Fruit fly (Drosophila melanogaster): ENCODE measurements around the gene CG12984.

Gene CG12984

DNA sequence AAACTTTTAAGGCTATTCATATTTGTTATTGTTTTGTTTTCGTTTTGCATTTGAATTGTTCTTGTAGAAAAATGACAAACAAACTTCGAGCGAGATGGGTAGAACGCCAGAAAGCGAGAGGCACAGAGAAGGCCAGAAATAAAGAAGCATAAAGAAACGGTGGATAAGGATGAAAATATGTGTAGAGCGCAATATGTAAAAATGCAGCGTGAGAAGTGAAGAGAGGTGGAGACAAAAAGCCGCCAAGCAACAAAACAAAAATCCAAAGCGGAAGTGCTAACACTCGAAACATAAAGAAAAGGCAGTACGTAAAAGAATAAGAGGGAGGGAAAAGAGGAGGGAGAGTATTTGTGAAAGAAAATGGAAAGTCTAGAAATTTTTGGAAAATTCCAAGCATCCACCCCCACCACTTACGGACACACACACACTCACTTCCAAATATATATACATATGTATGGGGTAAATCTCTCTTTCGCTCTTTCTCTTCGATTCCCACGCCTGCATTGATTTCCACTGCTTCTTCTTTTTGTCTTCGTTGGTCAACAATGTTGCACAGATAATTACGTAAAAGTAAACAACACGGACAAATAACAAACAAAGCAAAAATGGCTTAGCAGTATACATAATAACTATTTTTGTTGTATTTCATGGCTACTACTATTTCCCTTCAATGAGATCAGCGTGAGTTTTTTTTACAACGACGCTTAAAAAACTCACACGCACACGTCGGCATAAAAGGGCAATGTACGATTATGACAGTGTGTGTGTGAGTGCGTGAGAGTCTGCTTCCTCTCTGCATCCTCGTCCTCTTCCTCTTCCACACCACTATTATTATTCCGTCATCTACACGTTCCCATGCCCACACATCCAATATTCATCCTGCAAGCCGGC is 16.1 kb downstream of the CG12984 start:
- TF ChIP-seq CG17801 (GFP tag; optimal IDR thresholded peaks at IDR 0.05; ENCODE audit: partially characterized antibody), result no peak

DNA sequence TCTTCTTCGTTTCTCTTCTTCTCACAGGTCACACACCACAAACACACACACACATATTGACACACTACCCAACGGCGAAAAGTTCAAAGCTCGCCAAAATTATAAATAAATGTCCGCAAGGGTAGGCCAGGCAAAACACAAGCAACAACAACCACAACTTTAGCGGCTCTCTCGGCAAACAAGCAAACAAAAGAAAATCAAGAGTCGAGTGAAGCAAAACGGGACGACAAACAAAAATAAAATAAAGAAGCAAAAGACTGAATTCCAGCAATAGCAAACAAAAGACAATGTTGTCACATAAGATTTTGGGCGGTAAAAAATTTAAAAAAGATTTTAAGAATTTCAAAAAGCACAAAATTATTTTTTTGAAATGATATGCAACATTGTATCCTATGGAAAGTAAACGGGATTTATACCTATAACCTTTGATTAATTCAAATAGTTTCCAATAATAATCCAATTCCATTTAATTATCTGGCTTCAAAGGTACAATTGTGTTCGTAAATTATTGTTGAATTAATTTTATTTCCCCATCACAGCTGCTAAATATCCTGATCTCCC is 16.9 kb downstream of the CG12984 start:
- no peak for TF ChIP-seq CG17801 (GFP tag; optimal IDR thresholded peaks at IDR 0.05; ENCODE audit: partially characterized antibody)

dm6 chr3L:21008899-21009298 is 17.4 kb downstream of the CG12984 start:
- TF ChIP-seq CG17801 (GFP tag; optimal IDR thresholded peaks at IDR 0.05; ENCODE audit: partially characterized antibody), result no peak

DNA sequence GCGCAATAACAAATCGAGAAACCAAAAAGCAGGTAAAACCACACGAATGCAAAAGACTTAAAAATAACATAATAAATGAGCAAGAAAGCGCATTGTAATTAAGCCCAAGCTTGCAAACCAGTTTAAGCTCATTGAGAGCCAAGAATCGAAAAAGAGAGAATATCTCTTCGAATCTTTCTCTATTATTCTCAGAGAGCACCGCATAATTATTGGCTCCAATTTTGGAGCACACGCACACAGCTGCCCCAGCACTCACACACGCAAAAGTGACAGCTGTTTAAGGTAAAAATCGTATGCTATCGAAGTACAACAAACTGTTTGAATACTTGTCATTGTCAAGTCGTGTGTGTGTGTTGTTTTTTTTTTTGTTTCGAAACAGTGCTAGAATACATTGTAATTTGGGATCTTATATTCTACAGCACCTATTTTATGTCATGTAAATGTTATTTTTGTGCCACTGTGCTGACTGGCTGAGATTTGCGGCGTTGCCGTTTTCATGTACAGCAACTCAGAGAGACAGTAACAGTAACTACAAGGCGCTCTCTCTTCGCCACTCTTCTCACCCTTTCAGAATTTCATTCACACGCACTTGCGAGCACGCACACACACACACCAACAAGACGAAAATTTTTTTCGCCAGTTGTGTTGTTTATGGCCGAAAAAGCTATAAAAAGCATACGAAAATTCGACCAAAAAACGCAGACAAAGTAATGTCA is 18.1 kb downstream of the CG12984 start:
- no peak for TF ChIP-seq CG17801 (GFP tag; optimal IDR thresholded peaks at IDR 0.05; ENCODE audit: partially characterized antibody)

DNA sequence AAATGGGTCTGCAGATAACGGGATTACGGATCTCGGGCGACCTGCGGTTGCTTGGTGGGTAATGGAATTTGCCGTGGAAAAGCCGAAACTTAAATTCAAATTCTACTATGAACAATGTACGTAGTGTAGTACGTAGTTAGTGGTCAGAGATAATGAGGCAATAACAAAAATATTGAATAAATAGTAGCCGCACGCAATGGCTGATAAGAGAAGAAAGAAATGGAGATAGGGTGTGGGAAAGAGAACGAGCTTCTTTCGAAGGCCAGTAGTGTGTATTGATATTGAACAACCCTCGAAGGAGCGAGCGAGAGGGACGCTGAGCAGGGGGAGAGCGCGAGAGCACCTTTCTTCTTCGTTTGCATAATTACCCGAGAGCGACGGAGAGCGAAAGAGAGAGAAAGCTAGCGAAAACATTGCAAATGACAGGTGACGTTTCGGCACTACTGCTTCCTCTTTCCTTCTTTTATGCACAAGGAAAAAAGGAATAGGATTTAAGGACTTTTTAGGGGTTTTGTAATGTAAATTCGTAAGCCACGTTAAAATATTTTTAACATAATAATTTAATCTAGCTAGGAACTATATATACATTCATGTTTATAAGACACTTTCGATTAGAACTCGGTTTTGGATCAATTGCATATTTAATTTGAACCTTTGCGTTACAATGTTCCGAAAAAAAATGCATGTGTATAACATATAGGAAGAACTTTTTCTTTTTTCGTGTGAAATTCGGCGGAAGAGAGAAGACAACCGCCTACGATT is 19.6 kb downstream of the CG12984 start:
- no peak for TF ChIP-seq CG17801 (GFP tag; optimal IDR thresholded peaks at IDR 0.05; ENCODE audit: partially characterized antibody)

dm6 chr3L:21011689-21012088 is 20.2 kb downstream of the CG12984 start:
- no peak for TF ChIP-seq CG17801 (GFP tag; optimal IDR thresholded peaks at IDR 0.05; ENCODE audit: partially characterized antibody)

dm6 chr3L:21013465-21013864 is 22.0 kb downstream of the CG12984 start:
- TF ChIP-seq CG17801 (GFP tag; optimal IDR thresholded peaks at IDR 0.05; ENCODE audit: partially characterized antibody), result no peak

dm6 chr3L:21014516-21014945 is 23.1 kb downstream of the CG12984 start:
- TF ChIP-seq CG17801 (GFP tag; optimal IDR thresholded peaks at IDR 0.05; ENCODE audit: partially characterized antibody), result no peak

dm6 chr3L:21023364-21023763 is 31.9 kb downstream of the CG12984 start:
- TF ChIP-seq CG17801 (GFP tag; optimal IDR thresholded peaks at IDR 0.05; ENCODE audit: partially characterized antibody), result no peak

- TF ChIP-seq CG17801 (GFP tag; optimal IDR thresholded peaks at IDR 0.05; ENCODE audit: partially characterized antibody), result no peak
Measured at dm6 chr3L:21023795-21024194, 32.3 kb downstream of the CG12984 start.

- no peak for TF ChIP-seq CG17801 (GFP tag; optimal IDR thresholded peaks at IDR 0.05; ENCODE audit: partially characterized antibody)
Measured at dm6 chr3L:21024563-21024962, 33.1 kb downstream of the CG12984 start.

DNA sequence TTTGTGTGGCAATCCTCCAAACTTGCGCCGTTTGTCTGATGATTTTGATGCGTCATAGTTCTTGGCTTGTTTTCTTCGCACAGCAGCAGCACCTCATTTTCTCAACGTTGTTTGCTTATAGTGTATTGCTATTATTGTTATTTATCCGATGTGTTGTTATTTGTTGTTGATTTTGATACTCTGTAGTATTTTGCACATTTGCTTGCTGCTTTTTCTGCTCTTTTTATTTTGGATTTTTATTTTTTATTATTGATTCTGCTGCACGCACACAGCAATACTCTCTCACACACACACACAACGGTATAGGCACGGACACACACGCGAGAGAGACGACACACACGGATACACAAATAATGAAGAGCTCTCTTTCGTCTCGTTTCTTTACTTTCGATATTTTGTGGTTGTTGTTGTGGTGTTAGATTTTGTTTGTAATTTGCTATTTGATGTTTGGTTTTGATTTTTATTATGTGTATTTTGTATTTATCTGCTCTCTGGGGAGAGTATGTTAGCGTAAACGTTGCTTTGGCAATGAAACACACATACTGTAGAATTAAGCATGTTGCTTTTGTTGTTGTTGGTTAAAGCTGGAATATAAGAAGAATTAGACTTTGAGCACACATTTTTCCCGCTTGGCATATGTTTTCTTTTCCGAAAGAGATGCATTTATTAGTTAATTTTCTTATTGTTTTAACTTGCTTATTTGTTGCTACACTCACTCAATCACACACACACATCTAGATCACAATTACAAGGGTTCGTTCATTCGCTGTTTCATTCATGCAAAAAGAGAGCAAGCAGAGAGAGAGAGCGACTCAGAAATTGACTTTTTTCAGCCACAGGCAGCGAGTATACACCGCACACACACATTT is 33.7 kb downstream of the CG12984 start:
- peak; percentile 63 for TF ChIP-seq CG17801 (GFP tag; optimal IDR thresholded peaks at IDR 0.05; ENCODE audit: partially characterized antibody)

DNA sequence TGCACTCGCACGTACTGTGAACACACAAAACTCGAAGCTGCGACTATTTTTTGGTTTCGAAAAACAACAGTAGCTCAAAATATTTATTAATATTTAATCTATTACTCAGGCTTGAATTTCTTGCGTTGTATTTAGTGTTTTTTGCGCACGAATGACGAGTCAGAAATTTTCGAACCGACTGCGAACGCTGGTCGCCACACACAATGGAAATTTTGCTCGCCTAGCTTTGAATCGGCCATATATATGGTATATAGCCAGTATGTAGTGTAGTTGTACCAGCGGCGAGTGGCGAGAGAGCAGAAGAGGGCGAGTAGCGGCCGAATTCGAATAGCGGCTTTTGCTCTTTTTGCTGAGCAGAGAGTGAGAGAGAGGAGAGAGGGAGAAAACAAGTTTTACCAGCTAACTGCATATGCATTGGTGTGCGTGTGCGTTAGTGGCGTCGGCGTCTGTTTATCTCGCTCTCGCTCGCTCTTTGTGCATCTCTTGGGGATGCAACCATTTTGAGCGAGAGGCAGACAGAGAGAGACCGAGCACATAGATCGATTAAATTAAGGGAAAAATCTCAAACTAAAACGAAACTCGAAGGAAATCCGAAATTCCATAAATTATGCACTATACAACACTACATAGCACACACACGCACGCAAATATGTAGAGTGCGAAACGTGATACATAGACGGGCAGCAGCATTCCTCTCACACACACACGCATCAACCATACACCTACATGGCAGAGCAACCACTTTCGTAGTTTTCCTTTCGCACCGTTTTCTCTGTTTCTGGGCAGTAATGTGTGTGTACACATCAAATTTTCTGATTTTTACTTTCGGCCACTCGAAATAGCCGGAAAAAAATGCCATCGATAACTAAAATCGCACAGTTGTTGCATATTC is 34.8 kb downstream of the CG12984 start:
- TF ChIP-seq CG17801 (GFP tag; optimal IDR thresholded peaks at IDR 0.05; ENCODE audit: partially characterized antibody), result peak; percentile 25

Measured in ovary, adult (tissue).